Worm (Caenorhabditis elegans): ENCODE data around the gene nhr-272.

Gene nhr-272

DNA sequence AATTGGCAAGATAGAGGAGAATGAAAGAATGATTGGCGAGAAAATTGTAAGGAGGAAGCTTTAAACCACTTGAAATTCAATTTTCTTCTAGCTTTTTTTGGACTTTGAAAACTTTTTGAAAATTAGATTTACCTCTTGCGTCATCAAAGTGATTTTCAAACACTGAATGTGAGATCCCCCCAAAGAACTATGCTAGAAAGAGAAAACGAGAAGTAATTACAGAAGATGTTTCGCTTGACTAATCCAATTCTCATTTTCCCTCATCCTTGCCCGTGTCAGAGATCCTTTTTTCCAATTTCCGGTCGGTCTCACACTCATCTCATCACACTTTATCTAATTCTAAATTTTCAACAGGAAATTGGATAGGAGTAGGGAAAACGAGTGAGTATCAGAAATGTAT, 14.8 kb downstream of the nhr-272 start:
- TF ChIP-seq sem-4 (tag; optimal IDR thresholded peaks at IDR 0.05) (no peak), nhr-77 (tag; optimal IDR thresholded peaks at IDR 0.05) (no peak), aly-2 (tag; optimal IDR thresholded peaks at IDR 0.05) (no peak), ceh-16 (tag; optimal IDR thresholded peaks at IDR 0.05) (peak; percentile 6), ama-1 (optimal IDR thresholded peaks at IDR 0.05) (no peak), C34F6.9 (tag; optimal IDR thresholded peaks at IDR 0.05) (peak; percentile 29), peb-1 (tag; optimal IDR thresholded peaks at IDR 0.05) (no peak), lsy-2 (tag; optimal IDR thresholded peaks at IDR 0.05) (peak in 1 of 2 experiments; percentile 4), fos-1 (tag; optimal IDR thresholded peaks at IDR 0.05) (no peak), nhr-129 (tag; optimal IDR thresholded peaks at IDR 0.05) (no peak), lin-13 (GFP tag; optimal IDR thresholded peaks at IDR 0.05) (no peak), ztf-11 (tag; optimal IDR thresholded peaks at IDR 0.05) (no peak), sma-9 (GFP tag; optimal IDR thresholded peaks at IDR 0.05) (peak; percentile 63), sma-9 (tag; optimal IDR thresholded peaks at IDR 0.05) (no peak), mbf-1 (tag; optimal IDR thresholded peaks at IDR 0.05) (no peak), nhr-11 (tag; optimal IDR thresholded peaks at IDR 0.05) (no peak), gmeb-1 (tag; optimal IDR thresholded peaks at IDR 0.05) (no peak), unc-62 (GFP tag; optimal IDR thresholded peaks at IDR 0.05) (no peak), egl-27 (tag; optimal IDR thresholded peaks at IDR 0.05) (no peak)

DNA sequence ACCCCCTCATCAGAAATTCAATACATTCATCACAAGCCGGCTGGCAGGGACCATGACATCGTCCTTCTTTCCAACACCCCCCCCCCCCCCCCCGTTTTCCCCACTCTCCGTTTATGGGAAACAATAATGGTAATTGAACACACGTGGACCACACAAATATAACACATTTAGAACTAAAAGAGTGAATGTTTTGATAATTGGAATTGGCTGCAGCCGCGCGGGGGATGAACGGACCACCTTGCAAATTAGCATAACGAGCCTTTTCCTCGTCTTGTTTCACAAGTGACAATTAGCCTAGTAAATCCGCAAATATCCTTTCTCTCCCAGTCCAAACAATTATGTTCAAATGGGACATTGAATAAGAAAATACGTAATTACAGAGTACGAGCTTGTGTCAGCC, 16.0 kb downstream of the nhr-272 start:
- no peak for TF ChIP-seq snpc-4 (tag; optimal IDR thresholded peaks at IDR 0.05)
- no peak for TF ChIP-seq ztf-4 (tag; optimal IDR thresholded peaks at IDR 0.05)
- TF ChIP-seq sma-9 (GFP tag; optimal IDR thresholded peaks at IDR 0.05) = no peak
- no peak for TF ChIP-seq sma-9 (tag; optimal IDR thresholded peaks at IDR 0.05)
- no peak for TF ChIP-seq ZK546.5 (tag; optimal IDR thresholded peaks at IDR 0.05)
- no peak for TF ChIP-seq crh-2 (tag; optimal IDR thresholded peaks at IDR 0.05)
- no peak for TF ChIP-seq unc-39 (tag; optimal IDR thresholded peaks at IDR 0.05)
- TF ChIP-seq lin-39 (tag; optimal IDR thresholded peaks at IDR 0.05) = no peak
- TF ChIP-seq sma-3 (GFP tag; optimal IDR thresholded peaks at IDR 0.05) = no peak
- no peak for TF ChIP-seq zag-1 (tag; optimal IDR thresholded peaks at IDR 0.05)
- TF ChIP-seq blmp-1 (tag; optimal IDR thresholded peaks at IDR 0.05; ENCODE audit: insufficient read depth) = no peak
- TF ChIP-seq nhr-77 (tag; optimal IDR thresholded peaks at IDR 0.05) = no peak
- no peak for TF ChIP-seq lsy-2 (tag; optimal IDR thresholded peaks at IDR 0.05)
- TF ChIP-seq egl-27 (tag; optimal IDR thresholded peaks at IDR 0.05) = no peak
- no peak for TF ChIP-seq ztf-11 (tag; optimal IDR thresholded peaks at IDR 0.05)
- no peak for TF ChIP-seq mab-5 (tag; optimal IDR thresholded peaks at IDR 0.05)
- TF ChIP-seq Y55F3AM.14 (GFP tag; optimal IDR thresholded peaks at IDR 0.05) = no peak
- TF ChIP-seq ama-1 (optimal IDR thresholded peaks at IDR 0.05) = no peak

ce11 chrX:12687482-12687881, 17.1 kb downstream of the nhr-272 start:
- TF ChIP-seq ztf-4 (tag; optimal IDR thresholded peaks at IDR 0.05) = no peak

ce11 chrX:12679603-12680002, 25.0 kb downstream of the nhr-272 start:
- TF ChIP-seq sma-9 (GFP tag; optimal IDR thresholded peaks at IDR 0.05) = no peak
- TF ChIP-seq sma-9 (tag; optimal IDR thresholded peaks at IDR 0.05) = no peak
- no peak for TF ChIP-seq nhr-129 (tag; optimal IDR thresholded peaks at IDR 0.05)
- no peak for TF ChIP-seq F13H6.1 (tag; optimal IDR thresholded peaks at IDR 0.05)
- no peak for TF ChIP-seq unc-62 (GFP tag; optimal IDR thresholded peaks at IDR 0.05)
- no peak for TF ChIP-seq C34F6.9 (tag; optimal IDR thresholded peaks at IDR 0.05)
- TF ChIP-seq nhr-25 (tag; optimal IDR thresholded peaks at IDR 0.05) = peak; percentile 52
- TF ChIP-seq lin-39 (tag; optimal IDR thresholded peaks at IDR 0.05) = no peak
- no peak for TF ChIP-seq nhr-77 (tag; optimal IDR thresholded peaks at IDR 0.05)
- TF ChIP-seq fos-1 (tag; optimal IDR thresholded peaks at IDR 0.05) = no peak
- TF ChIP-seq blmp-1 (tag; optimal IDR thresholded peaks at IDR 0.05; ENCODE audit: insufficient read depth) = peak; percentile 96
- no peak for TF ChIP-seq lin-11 (tag; optimal IDR thresholded peaks at IDR 0.05)
- no peak for TF ChIP-seq ZK546.5 (tag; optimal IDR thresholded peaks at IDR 0.05)
- no peak for TF ChIP-seq ztf-1 (GFP tag; conservative IDR thresholded peaks at IDR 0.05)
- no peak for TF ChIP-seq ceh-82 (tag; optimal IDR thresholded peaks at IDR 0.05)

- TF ChIP-seq Y55F3AM.14 (GFP tag; optimal IDR thresholded peaks at IDR 0.05) (no peak), sma-3 (GFP tag; optimal IDR thresholded peaks at IDR 0.05) (no peak)
Measured at ce11 chrX:12678532-12678931, 26.1 kb downstream of the nhr-272 start, which contains the start of gene adt-1. Gene adt-1 (plus strand): TSS chrX:12678832.

All from whole organism, L2 larva.